Worm (Caenorhabditis elegans): ENCODE data around the gene R144.6.
A peak's percentile ranks its signal among the peaks of the same experiment; 100 is the strongest.

The R144.6 gene

ce11 chrIII:5006881-5007280 is 2.4 kb upstream of the R144.6 start, which contains the start of gene R144.12:
R144.12 (minus strand) TSS chrIII:5006981.
- no peak for TF ChIP-seq hlh-15 (tag; optimal IDR thresholded peaks at IDR 0.05)
- no peak for TF ChIP-seq nfya-1 (tag; optimal IDR thresholded peaks at IDR 0.05)
- TF ChIP-seq unc-55 (GFP tag; optimal IDR thresholded peaks at IDR 0.05): no peak
- TF ChIP-seq ceh-14 (tag; optimal IDR thresholded peaks at IDR 0.05): no peak
- no peak for TF ChIP-seq pat-9 (tag; optimal IDR thresholded peaks at IDR 0.05)
- no peak for TF ChIP-seq ceh-45 (GFP tag; IDR thresholded peaks at IDR 0.05)
- no peak for TF ChIP-seq eyg-1 (tag; optimal IDR thresholded peaks at IDR 0.05)
- no peak for TF ChIP-seq lim-6 (tag; optimal IDR thresholded peaks at IDR 0.05)
- no peak for TF ChIP-seq tbx-7 (tag; optimal IDR thresholded peaks at IDR 0.05)
- no peak for TF ChIP-seq ttx-3 (tag; optimal IDR thresholded peaks at IDR 0.05)
- no peak for TF ChIP-seq C38D4.7 (GFP tag; optimal IDR thresholded peaks at IDR 0.05)
- TF ChIP-seq elt-4 (tag; optimal IDR thresholded peaks at IDR 0.05): no peak
- no peak for TF ChIP-seq dve-1 (tag; optimal IDR thresholded peaks at IDR 0.05)
- TF ChIP-seq K09A11.1 (tag; optimal IDR thresholded peaks at IDR 0.05; ENCODE audit: insufficient read depth): no peak
- TF ChIP-seq pha-4 (tag; optimal IDR thresholded peaks at IDR 0.05): no peak

- TF ChIP-seq K09A11.1 (tag; optimal IDR thresholded peaks at IDR 0.05; ENCODE audit: insufficient read depth) (no peak), ama-1 (optimal IDR thresholded peaks at IDR 0.05) (no peak), pax-1 (tag; optimal IDR thresholded peaks at IDR 0.05) (no peak), unc-55 (GFP tag; optimal IDR thresholded peaks at IDR 0.05) (no peak), rnt-1 (tag; optimal IDR thresholded peaks at IDR 0.05) (no peak), ceh-19 (GFP tag; optimal IDR thresholded peaks at IDR 0.05) (no peak)
Observed at ce11 chrIII:5002231-5002630, 2.3 kb downstream of the R144.6 start, which contains the start of gene R144.10. R144.10 (minus strand) TSS chrIII:5002331.

- TF ChIP-seq ceh-2 (tag; optimal IDR thresholded peaks at IDR 0.05) (peak; percentile 24), ref-2 (tag; optimal IDR thresholded peaks at IDR 0.05) (no peak), ets-4 (tag; optimal IDR thresholded peaks at IDR 0.05) (peak; percentile 73)
Observed at ce11 chrIII:4998956-4999425, 5.5 kb downstream of the R144.6 start, which contains the start of gene smcr-8. smcr-8 (plus strand) TSS chrIII:4999375.

ce11 chrIII:4998111-4998859 is 6.2 kb downstream of the R144.6 start, which contains the start of gene tmem-131:
tmem-131 (minus strand) TSS chrIII:4998161.
- TF ChIP-seq nfya-1 (tag; optimal IDR thresholded peaks at IDR 0.05) (peak; percentile 14), ceh-22 (tag; optimal IDR thresholded peaks at IDR 0.05) (no peak)

- TF ChIP-seq dve-1 (tag; optimal IDR thresholded peaks at IDR 0.05): no peak
- no peak for TF ChIP-seq rnt-1 (tag; optimal IDR thresholded peaks at IDR 0.05)
- TF ChIP-seq pat-9 (tag; optimal IDR thresholded peaks at IDR 0.05): no peak
- no peak for TF ChIP-seq C08G9.2 (tag; optimal IDR thresholded peaks at IDR 0.05)
- TF ChIP-seq fax-1 (tag; optimal IDR thresholded peaks at IDR 0.05): no peak
- TF ChIP-seq ceh-14 (tag; optimal IDR thresholded peaks at IDR 0.05): no peak
- TF ChIP-seq ets-4 (tag; optimal IDR thresholded peaks at IDR 0.05): no peak
- TF ChIP-seq pros-1 (tag; optimal IDR thresholded peaks at IDR 0.05): no peak
- TF ChIP-seq Y22D7AL.16 (tag; optimal IDR thresholded peaks at IDR 0.05): no peak
- no peak for TF ChIP-seq hlh-15 (tag; optimal IDR thresholded peaks at IDR 0.05)
- no peak for TF ChIP-seq che-1 (tag; optimal IDR thresholded peaks at IDR 0.05)
- TF ChIP-seq sox-2 (GFP tag; IDR thresholded peaks at IDR 0.05): no peak
- no peak for TF ChIP-seq ref-2 (tag; optimal IDR thresholded peaks at IDR 0.05)
- no peak for TF ChIP-seq mec-3 (tag; optimal IDR thresholded peaks at IDR 0.05; ENCODE audit: borderline replicate concordance)
Observed at ce11 chrIII:4987666-4988065, 16.9 kb downstream of the R144.6 start.

- TF ChIP-seq ceh-19 (GFP tag; optimal IDR thresholded peaks at IDR 0.05): no peak
- TF ChIP-seq pag-3 (tag; optimal IDR thresholded peaks at IDR 0.05; ENCODE audit: borderline replicate concordance): no peak
- TF ChIP-seq K02D7.2 (tag; optimal IDR thresholded peaks at IDR 0.05): no peak
- TF ChIP-seq hlh-6 (tag; optimal IDR thresholded peaks at IDR 0.05): no peak
- no peak for TF ChIP-seq unc-86 (tag; optimal IDR thresholded peaks at IDR 0.05)
- TF ChIP-seq C08G9.2 (tag; optimal IDR thresholded peaks at IDR 0.05): peak; percentile 83
- TF ChIP-seq ceh-45 (GFP tag; IDR thresholded peaks at IDR 0.05): no peak
- TF ChIP-seq unc-42 (tag; optimal IDR thresholded peaks at IDR 0.05): no peak
- no peak for TF ChIP-seq hlh-13 (GFP tag; optimal IDR thresholded peaks at IDR 0.05)
- TF ChIP-seq ceh-2 (tag; optimal IDR thresholded peaks at IDR 0.05): peak; percentile 58
- peak; percentile 59 for TF ChIP-seq tbx-2 (tag; optimal IDR thresholded peaks at IDR 0.05)
- TF ChIP-seq tbx-7 (tag; optimal IDR thresholded peaks at IDR 0.05): peak; percentile 63
- TF ChIP-seq lin-11 (tag; optimal IDR thresholded peaks at IDR 0.05): no peak
- no peak for TF ChIP-seq elt-2 (tag; optimal IDR thresholded peaks at IDR 0.05)
- no peak for TF ChIP-seq pha-4 (tag; optimal IDR thresholded peaks at IDR 0.05)
- no peak for TF ChIP-seq ceh-22 (tag; optimal IDR thresholded peaks at IDR 0.05)
- peak; percentile 18 for TF ChIP-seq ref-2 (tag; optimal IDR thresholded peaks at IDR 0.05)
- TF ChIP-seq ceh-24 (tag; optimal IDR thresholded peaks at IDR 0.05): no peak
Observed at ce11 chrIII:4986790-4987259, 17.7 kb downstream of the R144.6 start, which contains the start of the genes C27F2.10 and wdr-60. C27F2.10 (minus strand) TSS chrIII:4986898. wdr-60 (plus strand) TSS chrIII:4987209.

Data from whole organism, late embryonic.